Fruit fly (Drosophila melanogaster): ENCODE measurements around the gene CG42353.
A peak's percentile ranks its signal among the peaks of the same experiment; 100 is the strongest.

Gene CG42353

DNA sequence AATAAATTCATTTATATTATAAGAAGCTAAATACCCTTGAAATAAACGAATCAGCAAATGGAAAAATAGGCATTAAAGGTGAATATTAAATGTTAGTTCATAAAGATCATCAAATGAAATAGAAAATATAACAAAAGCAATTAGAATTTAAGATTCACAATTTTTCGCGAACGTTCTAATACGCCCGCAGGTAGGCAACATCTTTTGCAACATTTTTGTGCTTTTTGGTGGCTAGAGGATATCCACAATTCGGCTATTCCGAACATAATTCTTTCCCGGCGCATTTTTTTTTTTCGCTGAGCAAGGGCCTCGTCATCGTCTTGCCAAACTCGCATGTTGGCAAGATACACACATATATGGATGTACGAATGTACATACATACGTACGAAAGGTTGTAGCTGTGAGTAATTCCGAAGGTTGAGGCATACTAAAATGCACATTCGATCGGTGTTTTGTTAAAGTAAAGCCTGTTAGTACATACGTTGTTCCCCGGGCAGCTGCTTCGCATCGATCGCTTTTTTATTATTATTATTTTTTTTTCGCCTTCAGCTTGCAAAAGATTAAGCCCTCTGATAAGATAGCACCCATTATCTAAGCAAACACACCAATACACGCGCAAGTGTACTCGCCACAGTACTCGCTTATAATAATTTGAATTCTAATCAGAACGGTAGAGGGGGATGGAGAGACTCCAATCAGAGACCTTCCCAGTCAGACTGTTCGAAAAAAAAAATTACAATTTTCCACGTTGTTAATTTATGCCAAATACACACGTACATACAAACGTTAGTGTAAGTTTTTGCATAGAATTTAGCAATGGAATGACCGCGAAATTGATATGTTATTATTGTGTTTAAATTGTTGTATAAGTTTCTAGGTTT is 2.2 kb downstream of the CG42353 start (continued):
- TF ChIP-seq CG9932 (GFP tag; IDR thresholded peaks at IDR 0.05): peak; percentile 40; the same call in 1 of the 2 replicates
- TF ChIP-seq CG17359 (tag; optimal IDR thresholded peaks at IDR 0.05): no peak
- no peak for TF ChIP-seq NfI (GFP tag; optimal IDR thresholded peaks at IDR 0.05)
- peak; percentile 14 for TF ChIP-seq Chrac-16 (GFP tag; optimal IDR thresholded peaks at IDR 0.05)
- no peak for TF ChIP-seq CG5953 (GFP tag; IDR thresholded peaks at IDR 0.05)
- TF ChIP-seq CG18262 (tag; optimal IDR thresholded peaks at IDR 0.05): no peak
- no peak for TF ChIP-seq CG16813 (GFP tag; IDR thresholded peaks at IDR 0.05; ENCODE audit: partially characterized antibody)
- no peak for TF ChIP-seq kay (GFP tag; optimal IDR thresholded peaks at IDR 0.05)
- TF ChIP-seq Fer2 (tag; optimal IDR thresholded peaks at IDR 0.05): no peak
- TF ChIP-seq CG1792 (GFP tag; optimal IDR thresholded peaks at IDR 0.05): no peak
- TF ChIP-seq CG3281 (GFP tag; optimal IDR thresholded peaks at IDR 0.05): peak; percentile 38
- TF ChIP-seq slbo (GFP tag; IDR thresholded peaks at IDR 0.05): peak; percentile 63
- TF ChIP-seq D (optimal IDR thresholded peaks at IDR 0.05): no peak
- TF ChIP-seq D (GFP tag; optimal IDR thresholded peaks at IDR 0.05): no peak
- peak; percentile 0 for TF ChIP-seq pho (GFP tag; optimal IDR thresholded peaks at IDR 0.05)
- no peak for TF ChIP-seq Dp (GFP tag; optimal IDR thresholded peaks at IDR 0.05)
- peak; percentile 44; the same call in 1 of the 3 replicates for TF ChIP-seq dysf (GFP tag; IDR thresholded peaks at IDR 0.05)
- TF ChIP-seq CG7357 (GFP tag; IDR thresholded peaks at IDR 0.05): no peak
- TF ChIP-seq Rx (GFP tag; IDR thresholded peaks at IDR 0.05): no peak
- TF ChIP-seq aop (GFP tag; IDR thresholded peaks at IDR 0.05): no peak
- peak; percentile 33 for TF ChIP-seq CG9727 (GFP tag; optimal IDR thresholded peaks at IDR 0.05)
- peak; percentile 56 for TF ChIP-seq CG7839 (tag; optimal IDR thresholded peaks at IDR 0.05)

DNA sequence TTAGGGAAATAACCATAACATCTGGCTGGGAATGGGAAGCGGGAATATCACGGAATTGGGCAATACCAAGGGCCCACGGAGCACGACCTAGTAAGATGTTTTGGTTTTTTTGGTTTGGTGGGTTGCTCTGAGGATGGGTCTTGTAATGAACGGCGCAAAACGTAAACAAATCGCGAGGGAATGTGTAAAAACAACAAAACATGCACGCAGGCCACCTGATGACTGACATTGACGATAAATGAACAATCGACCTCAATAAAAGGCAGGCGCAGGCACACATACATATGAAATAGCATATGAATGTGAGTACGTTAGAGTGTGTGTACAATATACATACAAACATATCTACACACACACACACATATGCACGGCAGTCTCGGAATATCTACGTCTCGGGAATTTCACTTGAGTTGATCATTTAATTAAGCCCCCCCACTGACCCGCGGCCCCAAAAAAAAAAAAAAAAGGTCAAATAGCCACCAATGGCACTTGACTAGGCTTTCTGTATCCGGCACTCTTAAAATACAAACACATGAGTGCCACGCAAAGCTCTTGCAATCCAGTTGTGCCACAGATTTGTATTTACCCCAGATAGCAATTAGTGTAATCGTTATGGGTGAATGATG is 3.9 kb downstream of the CG42353 start:
- TF ChIP-seq sug (tag; optimal IDR thresholded peaks at IDR 0.05) (peak; percentile 21), Vsx1 (GFP tag; optimal IDR thresholded peaks at IDR 0.05) (no peak), CG10543 (GFP tag; optimal IDR thresholded peaks at IDR 0.05) (peak; percentile 44), croc (GFP tag; conservative IDR thresholded peaks at IDR 0.05) (no peak), crol (GFP tag; IDR thresholded peaks at IDR 0.05) (peak; percentile 72; the same call in 1 of the 2 replicates), CG12744 (GFP tag; optimal IDR thresholded peaks at IDR 0.05) (no peak), Dek (tag; optimal IDR thresholded peaks at IDR 0.05) (no peak), CG3995 (GFP tag; optimal IDR thresholded peaks at IDR 0.05) (no peak), disco-r (GFP tag; optimal IDR thresholded peaks at IDR 0.05) (no peak), cg (GFP tag; optimal IDR thresholded peaks at IDR 0.05) (peak; percentile 73), seq (GFP tag; IDR thresholded peaks at IDR 0.05) (no peak), crp (GFP tag; optimal IDR thresholded peaks at IDR 0.05) (no peak), abd-A (tag; optimal IDR thresholded peaks at IDR 0.05) (peak; percentile 50), CG6854 (GFP tag; optimal IDR thresholded peaks at IDR 0.05) (no peak), Hr78 (GFP tag; optimal IDR thresholded peaks at IDR 0.05) (peak in 1 of 2 experiments; percentile 73), sqz (GFP tag; optimal IDR thresholded peaks at IDR 0.05) (peak; percentile 60), CG34422 (GFP tag; IDR thresholded peaks at IDR 0.05) (no peak), Nf-YC (tag; optimal IDR thresholded peaks at IDR 0.05) (peak; percentile 10), crc (GFP tag; optimal IDR thresholded peaks at IDR 0.05) (no peak), CG2199 (GFP tag; IDR thresholded peaks at IDR 0.05) (0 out of 3 replicates have a peak, but pooled peaks have one; percentile 32), Deaf1 (tag; optimal IDR thresholded peaks at IDR 0.05) (no peak), CG32772 (GFP tag; IDR thresholded peaks at IDR 0.05) (peak; percentile 7; the same call in 1 of the 2 replicates), B-H2 (GFP tag; optimal IDR thresholded peaks at IDR 0.05) (no peak), CG11085 (GFP tag; IDR thresholded peaks at IDR 0.05) (no peak), tup (GFP tag; optimal IDR thresholded peaks at IDR 0.05) (no peak), Hmx (GFP tag; optimal IDR thresholded peaks at IDR 0.05) (no peak), Taf1 (GFP tag; IDR thresholded peaks at IDR 0.05) (no peak)
